Worm (Caenorhabditis elegans) whole organism, L2 larva: Measurements from ENCODE around the gene C26B2.8.

Source experiments
- C34F6.9 ChIP-seq: fragments of 150-350 bp; optimal IDR thresholded peaks from 2 replicates; lab custom pipeline; 2014; ENCODE audit warnings: missing biosample characterization, missing genetic modification characterization
- F13H6.1 ChIP-seq: sonication (generic microtip); optimal IDR thresholded peaks from 2 replicates; lab custom pipeline; 2016; ENCODE audit warnings: missing genetic modification characterization, missing compliant biosample characterization
- R02D3.7 ChIP-seq: fragments of 150-350 bp; optimal IDR thresholded peaks from 2 replicates; lab custom pipeline; 2014; ENCODE audit warnings: missing biosample characterization, missing genetic modification characterization
- Y55F3AM.14 ChIP-seq: fragments of 200-800 bp; sonication (Bioruptor generic); optimal IDR thresholded peaks from 2 replicates; lab custom pipeline; 2018; ENCODE audit warnings: mild to moderate bottlenecking, missing genetic modification characterization, missing compliant biosample characterization
- alr-1 ChIP-seq: fragments of 150-350 bp; optimal IDR thresholded peaks from 2 replicates; lab custom pipeline; 2014; ENCODE audit warnings: missing biosample characterization, missing genetic modification characterization
- aly-2 ChIP-seq: fragments of 150-350 bp; optimal IDR thresholded peaks from 2 replicates; lab custom pipeline; 2014; ENCODE audit warnings: missing biosample characterization, missing genetic modification characterization
- blmp-1 ChIP-seq: sonication (generic microtip); optimal IDR thresholded peaks from 2 replicates; lab custom pipeline; 2017; ENCODE audit warnings: missing genetic modification characterization, mild to moderate bottlenecking, missing compliant biosample characterization, antibody characterized with exemption, moderate library complexity; ENCODE audit not compliant: insufficient read depth
- ceh-16 ChIP-seq: fragments of 150-350 bp; optimal IDR thresholded peaks from 2 replicates; lab custom pipeline; 2014; ENCODE audit warnings: missing biosample characterization, missing genetic modification characterization
- ceh-82 ChIP-seq: fragments of 150-350 bp; optimal IDR thresholded peaks from 2 replicates; lab custom pipeline; 2014; ENCODE audit warnings: missing biosample characterization, missing genetic modification characterization
- crh-2 ChIP-seq: sonication (generic microtip); optimal IDR thresholded peaks from 2 replicates; lab custom pipeline; 2017; ENCODE audit warnings: missing biosample characterization, missing genetic modification characterization
- egl-27 ChIP-seq: sonication (generic microtip); optimal IDR thresholded peaks from 3 replicates; lab custom pipeline; 2017; ENCODE audit warnings: missing biosample characterization, missing genetic modification reagents, missing genetic modification characterization
- elt-1 ChIP-seq: fragments of 150-350 bp; optimal IDR thresholded peaks from 2 replicates; lab custom pipeline; 2014; ENCODE audit warnings: missing biosample characterization, missing genetic modification characterization
- fos-1 ChIP-seq: fragments of 150-350 bp; optimal IDR thresholded peaks from 2 replicates; lab custom pipeline; 2014; ENCODE audit warnings: missing biosample characterization, missing genetic modification characterization
- lin-11 ChIP-seq: fragments of 150-350 bp; sonication (generic microtip); optimal IDR thresholded peaks from 2 replicates; lab custom pipeline; 2014; ENCODE audit warnings: missing biosample characterization, missing genetic modification characterization, inconsistent platforms, mixed read lengths
- lin-13 ChIP-seq: fragments of 150-350 bp; optimal IDR thresholded peaks from 2 replicates; lab custom pipeline; 2014; ENCODE audit warnings: missing biosample characterization, missing genetic modification reagents, missing genetic modification characterization
- lin-39 ChIP-seq: fragments of 150-350 bp; optimal IDR thresholded peaks from 2 replicates; lab custom pipeline; 2014; ENCODE audit warnings: missing biosample characterization, missing genetic modification reagents, missing genetic modification characterization
- lsy-2 ChIP-seq, 2 experiments: fragments of 150-350 bp in 1 of 2; sonication (generic microtip) in 1 of 2; optimal IDR thresholded peaks; 2 replicates each; lab custom pipeline; 2014 to 2017; ENCODE audit warnings: missing biosample characterization in 2 of 2, missing genetic modification characterization in 2 of 2
- mdl-1 ChIP-seq, 2 experiments: fragments of 150-350 bp in 1 of 2; sonication (generic microtip) in 1 of 2; optimal IDR thresholded peaks; 2 replicates each; lab custom pipeline; 2017; ENCODE audit warnings: missing biosample characterization in 2 of 2, missing genetic modification characterization in 2 of 2
- nhr-129 ChIP-seq: fragments of 150-350 bp; optimal IDR thresholded peaks from 2 replicates; lab custom pipeline; 2014; ENCODE audit warnings: missing biosample characterization, missing genetic modification characterization
- nhr-21 ChIP-seq: fragments of 150-350 bp; optimal IDR thresholded peaks from 2 replicates; lab custom pipeline; 2014; ENCODE audit warnings: missing biosample characterization, missing genetic modification characterization
- nhr-23 ChIP-seq: fragments of 150-350 bp; optimal IDR thresholded peaks from 2 replicates; lab custom pipeline; 2014; ENCODE audit warnings: missing biosample characterization, missing genetic modification reagents, missing genetic modification characterization
- nhr-237 ChIP-seq: fragments of 150-350 bp; optimal IDR thresholded peaks from 2 replicates; lab custom pipeline; 2014; ENCODE audit warnings: missing biosample characterization, missing genetic modification characterization
- nhr-25 ChIP-seq: fragments of 150-350 bp; sonication (generic microtip); optimal IDR thresholded peaks from 3 replicates; lab custom pipeline; 2014; ENCODE audit warnings: missing biosample characterization, missing genetic modification characterization
- nhr-6 ChIP-seq: fragments of 150-350 bp; optimal IDR thresholded peaks from 2 replicates; lab custom pipeline; 2014; ENCODE audit warnings: missing biosample characterization, missing genetic modification characterization
- nhr-77 ChIP-seq: fragments of 150-350 bp; optimal IDR thresholded peaks from 2 replicates; lab custom pipeline; 2014; ENCODE audit warnings: missing biosample characterization, missing genetic modification characterization
- peb-1 ChIP-seq: fragments of 150-350 bp; optimal IDR thresholded peaks from 2 replicates; lab custom pipeline; 2014; ENCODE audit warnings: missing biosample characterization, missing genetic modification characterization
- sem-4 ChIP-seq: fragments of 150-350 bp; optimal IDR thresholded peaks from 2 replicates; lab custom pipeline; 2014; ENCODE audit warnings: missing biosample characterization, missing genetic modification reagents, missing genetic modification characterization
- skn-1 ChIP-seq: sonication (generic microtip); optimal IDR thresholded peaks from 2 replicates; lab custom pipeline; 2017; ENCODE audit warnings: missing biosample characterization, missing genetic modification characterization
- sma-3 ChIP-seq: sonication (generic microtip); optimal IDR thresholded peaks from 2 replicates; lab custom pipeline; 2016; ENCODE audit warnings: missing genetic modification reagents, missing genetic modification characterization, missing compliant biosample characterization
- sma-9 ChIP-seq, 2 experiments: fragments of 150-350 bp in 1 of 2; sonication (generic microtip) in 1 of 2; optimal IDR thresholded peaks; 2 replicates each; lab custom pipeline; 2014 to 2016; ENCODE audit warnings: missing genetic modification characterization in 2 of 2, mild to moderate bottlenecking in 1 of 2, missing biosample characterization in 1 of 2, missing compliant biosample characterization in 1 of 2, missing genetic modification reagents in 1 of 2, moderate library complexity in 1 of 2
- snpc-4 ChIP-seq: fragments of 150-350 bp; optimal IDR thresholded peaks from 2 replicates; lab custom pipeline; 2014; ENCODE audit warnings: missing biosample characterization, missing genetic modification characterization
- unc-55 ChIP-seq: fragments of 150-350 bp; sonication (generic microtip); optimal IDR thresholded peaks from 3 replicates; lab custom pipeline; 2014; ENCODE audit warnings: missing biosample characterization, missing genetic modification reagents, missing genetic modification characterization
- unc-62 ChIP-seq: fragments of 150-350 bp; optimal IDR thresholded peaks from 2 replicates; lab custom pipeline; 2014; ENCODE audit warnings: missing biosample characterization, missing genetic modification reagents, missing genetic modification characterization
- zag-1 ChIP-seq: fragments of 150-350 bp; optimal IDR thresholded peaks from 2 replicates; lab custom pipeline; 2014; ENCODE audit warnings: missing biosample characterization, missing genetic modification characterization
- ztf-1 ChIP-seq: fragments of 200-800 bp; sonication (Bioruptor generic); conservative IDR thresholded peaks from 2 replicates; pipeline ENCODE4 v1.3.6; 2022; ENCODE audit warnings: missing genetic modification characterization, missing compliant biosample characterization
- ztf-4 ChIP-seq: fragments of 150-350 bp; optimal IDR thresholded peaks from 2 replicates; lab custom pipeline; 2014; ENCODE audit warnings: missing biosample characterization, missing genetic modification characterization

The C26B2.8 gene

ce11 chrIV:7983021-7983420 lies 30.9 kb upstream of the C26B2.8 start:
- peak; percentile 4 for TF ChIP-seq elt-1
- TF ChIP-seq Y55F3AM.14 (GFP tag; lab: Kevin White, UChicago): no peak
- peak; percentile 4 for TF ChIP-seq sma-9 (GFP tag; optimal IDR thresholded peaks at IDR 0.05; lab: Kevin White, UChicago)
- no peak for TF ChIP-seq sma-9 (tag; optimal IDR thresholded peaks at IDR 0.05; lab: Kevin White, UChicago)
- no peak for TF ChIP-seq unc-62 (GFP tag; lab: Kevin White, UChicago)
- no peak for TF ChIP-seq snpc-4 (tag; lab: Kevin White, UChicago)
- TF ChIP-seq ztf-4 (tag; lab: Kevin White, UChicago): no peak
- TF ChIP-seq F13H6.1 (tag; lab: Kevin White, UChicago): no peak
- TF ChIP-seq nhr-237 (tag; lab: Kevin White, UChicago): no peak
- TF ChIP-seq mdl-1 (tag; optimal IDR thresholded peaks at IDR 0.05; lab: Kevin White, UChicago): no peak

DNA sequence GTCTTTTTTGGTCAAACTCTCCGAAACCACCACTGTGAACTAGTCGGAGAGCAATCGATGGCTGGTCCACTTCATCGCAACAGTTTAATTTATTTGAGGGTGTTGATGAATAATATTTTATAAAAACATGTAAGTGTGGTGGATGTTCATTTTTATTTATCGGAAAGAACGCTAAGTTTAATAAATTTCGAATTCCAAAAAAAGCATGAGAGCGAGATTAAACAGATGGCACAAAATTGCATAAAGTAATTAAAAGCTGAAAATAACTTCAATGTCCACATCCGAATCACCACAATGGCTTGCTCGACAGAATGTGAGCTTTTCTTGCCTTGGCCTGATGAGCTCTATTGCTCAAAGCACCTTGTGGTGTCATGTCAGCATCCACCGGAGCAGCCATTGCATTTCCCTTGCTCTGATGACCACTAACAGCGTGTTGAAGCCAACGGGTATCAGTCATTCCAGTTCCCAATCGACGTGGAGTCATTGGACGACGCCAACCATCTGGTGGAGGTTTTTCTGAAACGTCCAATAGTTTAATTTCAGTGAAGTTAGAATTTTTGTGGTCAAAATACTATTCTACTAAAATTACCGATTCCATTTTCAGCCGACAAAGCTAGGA lies 30.1 kb upstream of the C26B2.8 start:
- TF ChIP-seq nhr-25 (tag; lab: Kevin White, UChicago) (peak; percentile 8), ztf-4 (tag; lab: Kevin White, UChicago) (no peak), C34F6.9 (tag; lab: Kevin White, UChicago) (no peak), nhr-21 (tag; lab: Kevin White, UChicago) (no peak), nhr-129 (peak; percentile 19), sma-3 (no peak), nhr-6 (no peak)

DNA sequence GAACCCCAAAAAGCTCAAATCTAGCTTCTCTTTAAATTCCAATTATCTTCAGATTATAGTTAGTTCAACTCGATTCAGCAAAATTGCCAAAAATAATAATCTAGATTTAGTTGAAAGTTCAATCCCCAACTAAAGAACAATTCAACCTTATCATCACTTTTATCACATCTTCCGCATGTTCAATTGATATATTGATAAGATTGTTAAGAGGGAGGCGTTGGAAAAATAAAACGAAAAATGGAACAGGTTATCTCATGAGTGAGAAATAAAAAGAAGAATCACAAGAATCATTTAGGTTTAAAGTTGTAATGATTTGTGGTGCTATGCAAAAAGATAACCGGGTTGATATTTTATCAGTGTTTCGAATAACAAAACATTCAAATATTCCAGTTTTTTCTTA lies 28.2 kb upstream of the C26B2.8 start:
- TF ChIP-seq ztf-4 (tag; lab: Kevin White, UChicago): no peak
- TF ChIP-seq nhr-21 (tag; lab: Kevin White, UChicago): peak; percentile 42
- TF ChIP-seq nhr-23: no peak
- TF ChIP-seq nhr-25 (tag; lab: Kevin White, UChicago): peak; percentile 57
- TF ChIP-seq ceh-82: no peak
- TF ChIP-seq lin-11: no peak
- no peak for TF ChIP-seq nhr-6
- TF ChIP-seq blmp-1: peak; percentile 14
- no peak for TF ChIP-seq aly-2
- TF ChIP-seq peb-1 (tag; lab: Kevin White, UChicago): no peak
- TF ChIP-seq nhr-77: no peak
- TF ChIP-seq fos-1 (tag; lab: Kevin White, UChicago): peak; percentile 68
- TF ChIP-seq sma-3: no peak
- TF ChIP-seq lsy-2 (tag; optimal IDR thresholded peaks at IDR 0.05; lab: Kevin White, UChicago): no peak

ce11 chrIV:7987083-7987482 lies 26.9 kb upstream of the C26B2.8 start, which contains the start of gene mec-17:
TSS of gene mec-17 (minus strand) at chrIV:7987183.
- TF ChIP-seq lin-39 (tag; lab: Kevin White, UChicago): no peak
- TF ChIP-seq ztf-1 (GFP tag; lab: Robert Waterston, UW): no peak
- TF ChIP-seq unc-55: peak; percentile 45

ce11 chrIV:7988385-7988784 lies 25.6 kb upstream of the C26B2.8 start, which contains the start of gene col-115:
TSS of gene col-115 (plus strand) at chrIV:7988685.
- no peak for TF ChIP-seq egl-27 (tag; lab: Kevin White, UChicago)
- TF ChIP-seq ceh-16 (tag; lab: Kevin White, UChicago): no peak
- TF ChIP-seq sma-3: no peak
- no peak for TF ChIP-seq lin-39 (tag; lab: Kevin White, UChicago)
- no peak for TF ChIP-seq fos-1 (tag; lab: Kevin White, UChicago)
- no peak for TF ChIP-seq alr-1 (tag; lab: Kevin White, UChicago)
- TF ChIP-seq lin-13 (GFP tag; lab: Kevin White, UChicago): no peak
- no peak for TF ChIP-seq nhr-77
- no peak for TF ChIP-seq ztf-4 (tag; lab: Kevin White, UChicago)
- TF ChIP-seq sem-4 (tag; lab: Kevin White, UChicago): no peak
- no peak for TF ChIP-seq crh-2
- no peak for TF ChIP-seq F13H6.1 (tag; lab: Kevin White, UChicago)
- no peak for TF ChIP-seq unc-55
- TF ChIP-seq skn-1 (tag; lab: Kevin White, UChicago): no peak
- TF ChIP-seq R02D3.7 (tag; lab: Kevin White, UChicago): no peak
- no peak for TF ChIP-seq unc-62 (GFP tag; lab: Kevin White, UChicago)
- no peak for TF ChIP-seq Y55F3AM.14 (GFP tag; lab: Kevin White, UChicago)
- no peak for TF ChIP-seq nhr-6
- TF ChIP-seq zag-1 (tag; lab: Kevin White, UChicago): no peak
- TF ChIP-seq, all 48 proteins: peak for 0
